Worm (Caenorhabditis elegans) whole organism, mixed stage, embryonic: Measurements from ENCODE around the gene ras-2.

ENCODE experiments used
- M03D4.4 ChIP-seq: sonication (generic microtip); optimal IDR thresholded peaks from 2 replicates; lab custom pipeline; 2017; ENCODE audit warnings: mild to moderate bottlenecking, missing genetic modification characterization, missing compliant biosample characterization
- bed-3 ChIP-seq: fragments of 200-800 bp; sonication (Bioruptor generic); optimal IDR thresholded peaks from 3 replicates; lab custom pipeline; 2018; ENCODE audit warnings: mild to moderate bottlenecking, missing genetic modification characterization, moderate library complexity, missing compliant biosample characterization
- blmp-1 ChIP-seq: fragments of 150-350 bp; optimal IDR thresholded peaks from 2 replicates; lab custom pipeline; 2014; ENCODE audit warnings: missing biosample characterization, missing genetic modification characterization
- ceh-39 ChIP-seq: fragments of 150-350 bp; optimal IDR thresholded peaks from 2 replicates; lab custom pipeline; 2014; ENCODE audit warnings: missing biosample characterization, missing genetic modification characterization
- ceh-43 ChIP-seq: fragments of 200-800 bp; sonication (Bioruptor generic); optimal IDR thresholded peaks from 2 replicates; lab custom pipeline; 2018; ENCODE audit warnings: mild to moderate bottlenecking, missing genetic modification characterization, moderate library complexity, missing compliant biosample characterization
- ceh-83 ChIP-seq: fragments of 200-800 bp; sonication (Bioruptor generic); optimal IDR thresholded peaks from 2 replicates; lab custom pipeline; 2018; ENCODE audit warnings: mild to moderate bottlenecking, missing genetic modification characterization, missing compliant biosample characterization
- ces-1 ChIP-seq: fragments of 150-350 bp; optimal IDR thresholded peaks from 2 replicates; lab custom pipeline; 2014; ENCODE audit warnings: missing biosample characterization, missing genetic modification reagents, missing genetic modification characterization
- cnd-1 ChIP-seq: fragments of 200-800 bp; sonication (Bioruptor generic); optimal IDR thresholded peaks from 2 replicates; lab custom pipeline; 2018; ENCODE audit warnings: mild to moderate bottlenecking, missing genetic modification characterization, missing compliant biosample characterization
- drap-1 ChIP-seq: fragments of 200-800 bp; sonication (Bioruptor generic); optimal IDR thresholded peaks from 3 replicates; lab custom pipeline; 2018; ENCODE audit warnings: mild to moderate bottlenecking, missing genetic modification characterization, missing compliant biosample characterization
- elt-1 ChIP-seq: sonication (generic microtip); optimal IDR thresholded peaks from 2 replicates; lab custom pipeline; 2017; ENCODE audit warnings: missing genetic modification characterization, mild to moderate bottlenecking, missing compliant biosample characterization, antibody characterized with exemption, moderate library complexity, borderline replicate concordance; ENCODE audit not compliant: insufficient read depth
- elt-3 ChIP-seq: fragments of 150-350 bp; optimal IDR thresholded peaks from 2 replicates; lab custom pipeline; 2014; ENCODE audit warnings: missing biosample characterization, missing genetic modification characterization
- flh-1 ChIP-seq: fragments of 200-800 bp; sonication (Bioruptor generic); optimal IDR thresholded peaks from 2 replicates; lab custom pipeline; 2018; ENCODE audit warnings: mild to moderate bottlenecking, missing genetic modification characterization, moderate library complexity, missing compliant biosample characterization
- ham-2 ChIP-seq: fragments of 200-800 bp; sonication (Bioruptor generic); optimal IDR thresholded peaks from 2 replicates; lab custom pipeline; 2018; ENCODE audit warnings: mild to moderate bottlenecking, missing genetic modification characterization, missing compliant biosample characterization
- hlh-1 ChIP-seq: fragments of 150-350 bp; optimal IDR thresholded peaks from 2 replicates; lab custom pipeline; 2014; ENCODE audit warnings: missing biosample characterization, missing genetic modification reagents, missing genetic modification characterization
- lin-13 ChIP-seq: fragments of 150-350 bp; optimal IDR thresholded peaks from 2 replicates; lab custom pipeline; 2014; ENCODE audit warnings: missing biosample characterization, missing genetic modification characterization
- lin-32 ChIP-seq: fragments of 200-800 bp; sonication (Bioruptor generic); optimal IDR thresholded peaks from 2 replicates; lab custom pipeline; 2018; ENCODE audit warnings: mild to moderate bottlenecking, missing genetic modification characterization, missing compliant biosample characterization
- lsy-2 ChIP-seq: fragments of 150-350 bp; optimal IDR thresholded peaks from 2 replicates; lab custom pipeline; 2014; ENCODE audit warnings: missing biosample characterization, missing genetic modification characterization
- mab-5 ChIP-seq: fragments of 150-350 bp; optimal IDR thresholded peaks from 2 replicates; lab custom pipeline; 2014; ENCODE audit warnings: missing biosample characterization, missing genetic modification characterization
- mep-1 ChIP-seq: fragments of 150-350 bp; optimal IDR thresholded peaks from 2 replicates; lab custom pipeline; 2017; ENCODE audit warnings: missing biosample characterization, missing genetic modification reagents, missing genetic modification characterization, inconsistent platforms
- mls-2 ChIP-seq: sonication (generic microtip); optimal IDR thresholded peaks from 2 replicates; lab custom pipeline; 2016; ENCODE audit warnings: mild to moderate bottlenecking, missing genetic modification characterization, moderate library complexity, missing compliant biosample characterization
- nhr-12 ChIP-seq: fragments of 150-350 bp; optimal IDR thresholded peaks from 2 replicates; lab custom pipeline; 2014; ENCODE audit warnings: missing biosample characterization, missing genetic modification characterization
- nhr-2 ChIP-seq: fragments of 150-350 bp; optimal IDR thresholded peaks from 2 replicates; lab custom pipeline; 2014; ENCODE audit warnings: missing biosample characterization, missing genetic modification characterization
- nhr-237 ChIP-seq: fragments of 150-350 bp; optimal IDR thresholded peaks from 2 replicates; lab custom pipeline; 2014; ENCODE audit warnings: missing biosample characterization, missing genetic modification characterization
- nhr-28 ChIP-seq: fragments of 150-350 bp; optimal IDR thresholded peaks from 2 replicates; lab custom pipeline; 2014; ENCODE audit warnings: missing biosample characterization, missing genetic modification characterization
- nhr-76 ChIP-seq: sonication (generic microtip); optimal IDR thresholded peaks from 2 replicates; lab custom pipeline; 2017; ENCODE audit warnings: missing biosample characterization, missing genetic modification characterization
- pha-4 ChIP-seq: fragments of 150-350 bp; optimal IDR thresholded peaks from 2 replicates; lab custom pipeline; 2018; ENCODE audit warnings: missing biosample characterization, missing genetic modification reagents, missing genetic modification characterization
- sem-2 ChIP-seq: fragments of 200-800 bp; sonication (Bioruptor generic); optimal IDR thresholded peaks from 2 replicates; lab custom pipeline; 2018; ENCODE audit warnings: mild to moderate bottlenecking, missing genetic modification characterization, missing compliant biosample characterization
- snpc-4 ChIP-seq: fragments of 150-350 bp; optimal IDR thresholded peaks from 2 replicates; lab custom pipeline; 2014; ENCODE audit warnings: missing biosample characterization, missing genetic modification characterization
- sptf-1 ChIP-seq: sonication (generic microtip); optimal IDR thresholded peaks from 2 replicates; lab custom pipeline; 2017; ENCODE audit warnings: mild to moderate bottlenecking, missing genetic modification characterization, moderate library complexity, missing compliant biosample characterization
- tbx-8 ChIP-seq: fragments of 200-800 bp; sonication (Bioruptor generic); optimal IDR thresholded peaks from 2 replicates; lab custom pipeline; 2018; ENCODE audit warnings: mild to moderate bottlenecking, missing genetic modification characterization, moderate library complexity, missing compliant biosample characterization
- unc-120 ChIP-seq: sonication (generic microtip); optimal IDR thresholded peaks from 2 replicates; lab custom pipeline; 2017; ENCODE audit warnings: missing genetic modification characterization, missing compliant biosample characterization; ENCODE audit not compliant: poor library complexity, severe bottlenecking
- unc-39 ChIP-seq: fragments of 150-350 bp; optimal IDR thresholded peaks from 2 replicates; lab custom pipeline; 2014; ENCODE audit warnings: missing biosample characterization, missing genetic modification characterization
- unc-62 ChIP-seq: fragments of 150-350 bp; optimal IDR thresholded peaks from 2 replicates; lab custom pipeline; 2014; ENCODE audit warnings: missing biosample characterization, missing genetic modification reagents, missing genetic modification characterization
- zip-8 ChIP-seq: fragments of 150-350 bp; optimal IDR thresholded peaks from 2 replicates; lab custom pipeline; 2014; ENCODE audit warnings: missing biosample characterization, missing genetic modification characterization
- ztf-11 ChIP-seq: fragments of 150-350 bp; optimal IDR thresholded peaks from 2 replicates; lab custom pipeline; 2014; ENCODE audit warnings: missing biosample characterization, missing genetic modification characterization

Gene ras-2

DNA sequence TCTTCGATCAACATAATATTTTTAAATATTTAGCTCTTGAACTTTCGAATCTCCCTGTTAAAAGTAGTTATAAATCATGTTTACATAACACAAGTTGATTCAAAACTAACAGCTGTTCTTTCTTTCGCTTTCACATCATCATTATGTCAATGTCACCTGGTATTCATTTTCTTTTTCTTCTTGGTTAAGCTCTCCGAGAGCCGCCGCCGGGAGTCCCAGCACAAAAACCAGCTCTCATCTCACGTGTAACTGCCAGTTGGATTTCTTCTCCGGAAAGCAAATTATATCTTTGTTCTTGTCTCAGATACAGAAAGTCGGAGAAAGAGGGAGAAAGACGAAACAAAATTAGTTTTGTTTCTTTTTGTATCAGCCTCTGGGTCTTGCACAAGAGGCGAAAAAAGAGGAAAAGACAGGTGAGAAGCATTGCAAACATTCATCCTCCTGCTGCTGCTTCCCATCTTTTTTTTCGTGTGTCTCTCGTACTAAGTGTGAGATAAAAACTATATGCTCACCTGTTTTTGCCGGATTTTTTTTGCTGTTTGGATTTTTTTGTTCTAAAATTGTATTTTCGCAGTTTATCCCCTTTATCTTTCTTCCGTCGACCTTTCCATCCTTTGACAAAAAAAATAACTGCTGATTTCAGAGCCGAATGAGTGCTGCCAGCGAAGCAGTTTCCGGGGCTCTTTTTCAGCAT is 8.4 kb downstream of the ras-2 start, which contains the start of gene F17C8.3:
F17C8.3 (plus strand) TSS at position 644 of the 694 bp plus-strand sequence.
- TF ChIP-seq hlh-1 (tag; lab: Kevin White, UChicago) (peak; percentile 69), unc-120 (tag; lab: Kevin White, UChicago) (peak; percentile 26), elt-3 (tag; lab: Kevin White, UChicago) (no peak), ztf-11 (tag; lab: Kevin White, UChicago) (no peak), mls-2 (tag; lab: Kevin White, UChicago) (no peak)

DNA sequence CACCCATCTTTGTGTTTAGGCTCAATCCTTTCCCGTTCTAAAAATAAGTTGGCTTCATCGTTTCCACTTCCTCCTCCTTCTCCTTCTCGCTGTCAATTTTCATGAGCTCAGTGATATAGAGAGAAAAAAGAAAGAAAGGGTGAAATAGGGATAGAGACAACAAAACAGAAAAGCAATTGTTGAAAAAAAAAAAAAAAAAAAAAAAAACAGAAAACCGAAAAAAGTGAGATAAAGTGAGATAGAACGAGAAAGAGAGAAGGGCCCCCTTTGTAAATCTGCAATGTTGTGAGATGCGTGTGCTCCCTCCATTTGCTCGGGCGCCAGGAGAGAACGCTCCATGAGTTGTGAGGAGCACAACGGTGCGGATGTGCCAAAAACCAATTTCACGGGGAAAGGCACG is 16.0 kb downstream of the ras-2 start:
- TF ChIP-seq snpc-4 (tag; lab: Kevin White, UChicago) (no peak), nhr-237 (tag; lab: Kevin White, UChicago) (no peak), M03D4.4 (tag; lab: Kevin White, UChicago) (no peak), sem-2 (GFP tag; lab: Kevin White, UChicago) (no peak), ceh-39 (tag; lab: Kevin White, UChicago) (no peak)

DNA sequence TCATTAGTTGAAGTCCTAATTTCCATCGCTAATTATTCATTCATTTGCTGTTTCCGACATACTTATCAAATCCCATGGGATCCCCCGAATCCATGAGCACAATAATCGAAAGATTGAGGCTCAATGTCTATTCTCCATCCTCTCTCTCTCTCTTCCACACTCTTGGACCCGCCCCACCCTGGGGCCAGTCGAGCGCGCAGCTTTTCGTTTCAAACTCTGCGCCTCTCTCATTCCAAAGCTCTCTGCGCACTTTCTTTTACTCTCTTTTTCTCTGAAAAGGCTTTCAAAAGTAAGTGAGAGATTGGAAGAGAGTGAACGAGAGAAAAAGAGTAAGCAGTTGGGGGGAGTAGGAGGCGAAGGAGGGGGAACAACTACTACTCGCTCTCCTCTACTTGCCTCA is 18.1 kb downstream of the ras-2 start, which contains the start of gene acy-1:
acy-1 (plus strand) TSS at position 346 of the 400 bp plus-strand sequence.
- TF ChIP-seq tbx-8 (no peak), nhr-237 (tag; lab: Kevin White, UChicago) (peak; percentile 67), nhr-2 (tag; lab: Kevin White, UChicago) (no peak), mls-2 (tag; lab: Kevin White, UChicago) (peak; percentile 62), cnd-1 (tag; lab: Kevin White, UChicago) (peak; percentile 30), lsy-2 (tag; lab: Kevin White, UChicago) (peak; percentile 22), pha-4 (tag; lab: Kevin White, UChicago) (no peak), sem-2 (GFP tag; lab: Kevin White, UChicago) (no peak), ceh-43 (GFP tag; lab: Kevin White, UChicago) (no peak), ceh-83 (GFP tag; lab: Kevin White, UChicago) (no peak), snpc-4 (tag; lab: Kevin White, UChicago) (no peak), elt-1 (no peak), hlh-1 (tag; lab: Kevin White, UChicago) (peak; percentile 81), unc-120 (tag; lab: Kevin White, UChicago) (peak; percentile 69), unc-39 (tag; lab: Kevin White, UChicago) (no peak), blmp-1 (tag; lab: Kevin White, UChicago) (peak; percentile 12), ces-1 (peak; percentile 92), ham-2 (peak; percentile 43), mep-1 (peak; percentile 69), flh-1 (GFP tag; lab: Kevin White, UChicago) (no peak), lin-13 (no peak), nhr-28 (tag; lab: Kevin White, UChicago) (no peak), unc-62 (peak; percentile 33), elt-3 (tag; lab: Kevin White, UChicago) (no peak), M03D4.4 (tag; lab: Kevin White, UChicago) (no peak), lin-32 (GFP tag; lab: Kevin White, UChicago) (no peak), nhr-12 (no peak), mab-5 (tag; lab: Kevin White, UChicago) (no peak), nhr-76 (no peak), drap-1 (GFP tag; lab: Kevin White, UChicago) (no peak), sptf-1 (tag; lab: Kevin White, UChicago) (peak; percentile 55), zip-8 (tag; lab: Kevin White, UChicago) (no peak), bed-3 (no peak), ceh-39 (tag; lab: Kevin White, UChicago) (no peak), ztf-11 (tag; lab: Kevin White, UChicago) (no peak)
- TF ChIP-seq, all 35 proteins: peak for 12
